Fruit fly (Drosophila melanogaster) whole organism, embryonic: ENCODE data around the gene CG14082.

Source experiments
- Antp ChIP-seq: fragments of 200-800 bp; sonication (Bioruptor generic); optimal IDR thresholded peaks from 3 replicates; lab custom pipeline; 2016; ENCODE audit warnings: missing biosample characterization, missing genetic modification characterization
- C15 ChIP-seq: fragments of 200-800 bp; sonication (Bioruptor generic); IDR thresholded peaks from 3 replicates; pipeline ENCODE4 v1.3.6; 2022; ENCODE audit warnings: missing biosample characterization, missing genetic modification characterization
- CG10147 ChIP-seq: fragments of 200-800 bp; sonication (Bioruptor generic); optimal IDR thresholded peaks from 2 replicates; lab custom pipeline; 2019; ENCODE audit warnings: missing biosample characterization, mild to moderate bottlenecking, missing genetic modification characterization, moderate library complexity
- CG10209 ChIP-seq: fragments of 200-800 bp; sonication (Bioruptor generic); optimal IDR thresholded peaks from 3 replicates; lab custom pipeline; 2017; ENCODE audit warnings: missing biosample characterization, mild to moderate bottlenecking, missing genetic modification characterization, missing genetic modification reagents
- CG11085 ChIP-seq: fragments of 200-800 bp; sonication (Bioruptor generic); IDR thresholded peaks from 2 replicates; pipeline ENCODE4 v1.3.6; 2022; ENCODE audit warnings: missing biosample characterization, missing genetic modification characterization
- CG11398 ChIP-seq: fragments of 200-800 bp; sonication (Bioruptor generic); optimal IDR thresholded peaks from 2 replicates; lab custom pipeline; 2016; ENCODE audit warnings: missing biosample characterization, missing genetic modification characterization
- CG11696 ChIP-seq: fragments of 200-800 bp; sonication (Bioruptor generic); IDR thresholded peaks from 2 replicates; pipeline ENCODE4 v1.3.6; 2022; ENCODE audit warnings: missing biosample characterization, missing genetic modification characterization
- CG12659 ChIP-seq: fragments of 200-800 bp; sonication (Bioruptor generic); optimal IDR thresholded peaks from 3 replicates; lab custom pipeline; 2017; ENCODE audit warnings: mild to moderate bottlenecking, missing biosample characterization, missing genetic modification reagents, missing genetic modification characterization
- CG14965 ChIP-seq: fragments of 200-800 bp; sonication (Bioruptor generic); optimal IDR thresholded peaks from 2 replicates; lab custom pipeline; 2016; ENCODE audit warnings: missing biosample characterization, missing genetic modification characterization, borderline replicate concordance
- CG15011 ChIP-seq: fragments of 200-800 bp; sonication (Bioruptor generic); optimal IDR thresholded peaks from 3 replicates; lab custom pipeline; 2018; ENCODE audit warnings: missing biosample characterization, mild to moderate bottlenecking, missing genetic modification characterization
- CG1602 ChIP-seq: fragments of 200-800 bp; sonication (Bioruptor generic); optimal IDR thresholded peaks from 3 replicates; lab custom pipeline; 2016; ENCODE audit warnings: missing biosample characterization, missing genetic modification characterization
- CG1603 ChIP-seq: fragments of 200-800 bp; sonication (Bioruptor generic); optimal IDR thresholded peaks from 2 replicates; lab custom pipeline; 2019; ENCODE audit warnings: missing biosample characterization, mild to moderate bottlenecking, missing genetic modification characterization, moderate library complexity
- CG1792 ChIP-seq: fragments of 200-800 bp; sonication (Bioruptor generic); optimal IDR thresholded peaks from 2 replicates; lab custom pipeline; 2016; ENCODE audit warnings: missing biosample characterization, missing genetic modification characterization
- CG18011 ChIP-seq: fragments of 200-800 bp; sonication (Bioruptor generic); optimal IDR thresholded peaks from 2 replicates; lab custom pipeline; 2017; ENCODE audit warnings: missing biosample characterization, missing genetic modification characterization, mild to moderate bottlenecking, moderate library complexity, missing genotype
- CG18262 ChIP-seq: fragments of 200-800 bp; optimal IDR thresholded peaks from 3 replicates; lab custom pipeline; 2019; ENCODE audit warnings: missing biosample characterization, mild to moderate bottlenecking, missing genetic modification characterization, moderate library complexity
- CG31365 ChIP-seq: fragments of 200-800 bp; sonication (Bioruptor generic); optimal IDR thresholded peaks from 2 replicates; lab custom pipeline; 2018; ENCODE audit warnings: missing biosample characterization, mild to moderate bottlenecking, missing genetic modification characterization
- CG3847 ChIP-seq: fragments of 200-800 bp; sonication (Bioruptor generic); IDR thresholded peaks from 2 replicates; pipeline ENCODE4 v1.3.6; 2022; ENCODE audit warnings: missing biosample characterization, missing genetic modification characterization
- CG6254 ChIP-seq: fragments of 200-800 bp; sonication (Bioruptor generic); optimal IDR thresholded peaks from 3 replicates; lab custom pipeline; 2017; ENCODE audit warnings: mild to moderate bottlenecking, missing biosample characterization, missing genetic modification reagents, missing genetic modification characterization
- CG6791 ChIP-seq: fragments of 200-800 bp; sonication (Bioruptor generic); IDR thresholded peaks from 3 replicates; pipeline ENCODE4 v1.3.6; 2022; ENCODE audit warnings: missing biosample characterization, missing genetic modification characterization; ENCODE audit not compliant: partially characterized antibody
- CG9876 ChIP-seq: fragments of 200-800 bp; sonication (Bioruptor generic); optimal IDR thresholded peaks from 2 replicates; lab custom pipeline; 2016; ENCODE audit warnings: missing biosample characterization, missing genetic modification characterization
- CHES-1-like ChIP-seq: fragments of 200-800 bp; sonication (Bioruptor generic); optimal IDR thresholded peaks from 2 replicates; lab custom pipeline; 2016; ENCODE audit warnings: missing biosample characterization, missing genetic modification characterization
- CkIIα-i1 ChIP-seq: fragments of 200-800 bp; sonication (Bioruptor generic); IDR thresholded peaks from 2 replicates; pipeline ENCODE4 v1.3.6; 2022; ENCODE audit warnings: missing biosample characterization, missing genetic modification characterization
- Dek ChIP-seq: fragments of 200-800 bp; sonication (Bioruptor generic); optimal IDR thresholded peaks from 3 replicates; lab custom pipeline; 2019; ENCODE audit warnings: missing biosample characterization, mild to moderate bottlenecking, missing genetic modification characterization, moderate library complexity
- Dp ChIP-seq: fragments of 200-800 bp; sonication (Bioruptor generic); optimal IDR thresholded peaks from 2 replicates; lab custom pipeline; 2018; ENCODE audit warnings: missing biosample characterization, mild to moderate bottlenecking, missing genetic modification characterization, moderate library complexity
- Ets97D ChIP-seq: fragments of 200-800 bp; sonication (Bioruptor generic); optimal IDR thresholded peaks from 3 replicates; lab custom pipeline; 2016; ENCODE audit warnings: missing biosample characterization, missing genetic modification characterization
- Fer1 ChIP-seq: fragments of 200-800 bp; sonication (Bioruptor generic); optimal IDR thresholded peaks from 2 replicates; lab custom pipeline; 2017; ENCODE audit warnings: missing biosample characterization, mild to moderate bottlenecking, missing genetic modification characterization
- HLH3B ChIP-seq: fragments of 200-800 bp; sonication (Bioruptor generic); IDR thresholded peaks from 2 replicates; pipeline ENCODE4 v1.3.6; 2022; ENCODE audit warnings: missing biosample characterization, missing genetic modification characterization
- HLHmδ ChIP-seq: fragments of 200-800 bp; sonication (Bioruptor generic); optimal IDR thresholded peaks from 2 replicates; lab custom pipeline; 2018; ENCODE audit warnings: missing biosample characterization, mild to moderate bottlenecking, missing genetic modification characterization, moderate library complexity
- Mad ChIP-seq: fragments of 200-800 bp; sonication (Bioruptor generic); optimal IDR thresholded peaks from 2 replicates; lab custom pipeline; 2016; ENCODE audit warnings: missing biosample characterization, missing genetic modification characterization
- Myb ChIP-seq: fragments of 200-800 bp; sonication (Bioruptor generic); optimal IDR thresholded peaks from 2 replicates; lab custom pipeline; 2016; ENCODE audit warnings: missing biosample characterization, missing genetic modification characterization
- Nf-YB ChIP-seq: fragments of 200-800 bp; sonication (Bioruptor generic); optimal IDR thresholded peaks from 3 replicates; lab custom pipeline; 2019; ENCODE audit warnings: missing biosample characterization, mild to moderate bottlenecking, missing genetic modification characterization, moderate library complexity
- Nf-YC ChIP-seq: fragments of 200-800 bp; optimal IDR thresholded peaks from 3 replicates; lab custom pipeline; 2019; ENCODE audit warnings: missing biosample characterization, mild to moderate bottlenecking, missing genetic modification characterization, moderate library complexity
- Optix ChIP-seq: fragments of 200-800 bp; sonication (Bioruptor generic); IDR thresholded peaks from 3 replicates; pipeline ENCODE4 v1.3.6; 2022; ENCODE audit warnings: missing biosample characterization, missing genetic modification characterization
- Rfx ChIP-seq: fragments of 200-800 bp; sonication (Bioruptor generic); IDR thresholded peaks from 2 replicates; pipeline ENCODE4 v1.3.6; 2022; ENCODE audit warnings: missing biosample characterization, missing genetic modification characterization
- Sry-δ ChIP-seq: fragments of 200-800 bp; sonication (Bioruptor generic); optimal IDR thresholded peaks from 2 replicates; lab custom pipeline; 2016; ENCODE audit warnings: missing biosample characterization, missing genetic modification characterization
- crol ChIP-seq: fragments of 200-800 bp; sonication (Bioruptor generic); IDR thresholded peaks from 2 replicates; pipeline ENCODE4 v1.3.6; 2022; ENCODE audit warnings: missing biosample characterization, missing genetic modification characterization
- dati ChIP-seq: fragments of 200-800 bp; sonication (Bioruptor generic); IDR thresholded peaks from 2 replicates; pipeline ENCODE4 v1.3.6; 2022; ENCODE audit warnings: missing biosample characterization, missing genetic modification characterization
- eve ChIP-seq, 2 experiments: fragments of >200 bp; optimal IDR thresholded peaks; 2 replicates each; lab custom pipeline; 2017; ENCODE audit warnings: missing biosample characterization in 2 of 2, missing genetic modification characterization in 2 of 2
- fd3F ChIP-seq: fragments of 200-800 bp; sonication (Bioruptor generic); optimal IDR thresholded peaks from 2 replicates; lab custom pipeline; 2018; ENCODE audit warnings: missing biosample characterization, mild to moderate bottlenecking, missing genetic modification characterization, moderate library complexity
- grn ChIP-seq: fragments of 200-800 bp; sonication (Bioruptor generic); optimal IDR thresholded peaks from 3 replicates; lab custom pipeline; 2017; ENCODE audit warnings: missing biosample characterization, missing genetic modification characterization
- gt ChIP-seq: fragments of 200-800 bp; sonication (Bioruptor generic); IDR thresholded peaks from 2 replicates; pipeline ENCODE4 v1.3.6; 2022; ENCODE audit warnings: missing biosample characterization, missing genetic modification characterization
- hth ChIP-seq: fragments of >200 bp; optimal IDR thresholded peaks from 2 replicates; lab custom pipeline; 2017; ENCODE audit warnings: inconsistent platforms
- insv ChIP-seq, 2 experiments: fragments of 200-800 bp; sonication (Bioruptor generic); optimal IDR thresholded peaks; 3 replicates each; lab custom pipeline; 2016 to 2018; ENCODE audit warnings: missing biosample characterization in 2 of 2, missing genetic modification characterization in 2 of 2
- knrl ChIP-seq: fragments of 200-800 bp; sonication (Bioruptor generic); IDR thresholded peaks from 3 replicates; pipeline ENCODE4 v1.3.6; 2022; ENCODE audit warnings: missing biosample characterization, missing genetic modification characterization; ENCODE audit not compliant: partially characterized antibody
- nerfin-2 ChIP-seq: fragments of 200-800 bp; sonication (Bioruptor generic); IDR thresholded peaks from 2 replicates; pipeline ENCODE4 v1.3.6; 2022; ENCODE audit warnings: missing biosample characterization, missing genetic modification characterization; ENCODE audit not compliant: partially characterized antibody
- pum ChIP-seq: fragments of 200-800 bp; sonication (Bioruptor generic); optimal IDR thresholded peaks from 2 replicates; lab custom pipeline; 2016; ENCODE audit warnings: missing biosample characterization, missing genetic modification characterization
- ranshi ChIP-seq: fragments of 200-800 bp; sonication (Bioruptor generic); IDR thresholded peaks from 2 replicates; pipeline ENCODE4 v1.3.6; 2022; ENCODE audit warnings: missing biosample characterization, missing genetic modification characterization
- row ChIP-seq: fragments of 200-800 bp; sonication (Bioruptor generic); IDR thresholded peaks from 3 replicates; pipeline ENCODE4 v1.3.6; 2022; ENCODE audit warnings: missing biosample characterization, missing genetic modification characterization
- salm ChIP-seq: fragments of 200-800 bp; sonication (Bioruptor generic); optimal IDR thresholded peaks from 2 replicates; lab custom pipeline; 2018; ENCODE audit warnings: missing biosample characterization, mild to moderate bottlenecking, missing genetic modification characterization
- sug ChIP-seq: fragments of 200-800 bp; optimal IDR thresholded peaks from 2 replicates; lab custom pipeline; 2019; ENCODE audit warnings: missing biosample characterization, mild to moderate bottlenecking, missing genetic modification characterization, moderate library complexity
- vvl ChIP-seq: fragments of 200-800 bp; sonication (Bioruptor generic); IDR thresholded peaks from 2 replicates; pipeline ENCODE4 v1.3.6; 2022; ENCODE audit warnings: missing biosample characterization, missing genetic modification characterization

CG14082 gene

dm6 chr3L:19097665-19098082, 41.1 kb downstream of the CG14082 start, which contains the start of the genes Naxd and CG14079 (continued):
- TF ChIP-seq vvl (GFP tag; lab: Robert Waterston, UW) (no peak; the same call in 1 of the 2 replicates), CG1603 (tag; lab: Kevin White, UChicago) (peak; percentile 8), CG14965 (no peak), Antp (GFP tag; lab: Kevin White, UChicago) (peak; percentile 41), fd3F (peak; percentile 67), Sry-δ (peak; percentile 63), CG18262 (peak; percentile 63), Fer1 (GFP tag; lab: Kevin White, UChicago) (peak; percentile 35), CG11085 (GFP tag; lab: Robert Waterston, UW) (no peak), ranshi (GFP tag; lab: Robert Waterston, UW) (peak; percentile 59; the same call in 1 of the 2 replicates), grn (no peak), CHES-1-like (GFP tag; lab: Kevin White, UChicago) (peak; percentile 24), HLH3B (peak; percentile 52; the same call in 1 of the 2 replicates), CG3847 (GFP tag; lab: Robert Waterston, UW) (peak; percentile 67), Rfx (GFP tag; lab: Robert Waterston, UW) (peak; percentile 62; the same call in 1 of the 2 replicates), CG6254 (GFP tag; lab: Kevin White, UChicago) (no peak), row (GFP tag; lab: Robert Waterston, UW) (peak; percentile 92), CG12659 (GFP tag; lab: Kevin White, UChicago) (peak; percentile 74), eve (GFP tag; optimal IDR thresholded peaks at IDR 0.05; lab: Kevin White, UChicago) (no peak), Mad (GFP tag; lab: Kevin White, UChicago) (peak; percentile 7), salm (tag; lab: Kevin White, UChicago) (peak; percentile 33), CG11696 (GFP tag; lab: Robert Waterston, UW) (no peak), CG31365 (tag; lab: Kevin White, UChicago) (no peak), insv (GFP tag; optimal IDR thresholded peaks at IDR 0.05; lab: Kevin White, UChicago) (no peak), Ets97D (GFP tag; lab: Kevin White, UChicago) (peak; percentile 22), HLHmδ (GFP tag; lab: Kevin White, UChicago) (no peak), CG1602 (peak; percentile 71), CkIIα-i1 (GFP tag; lab: Robert Waterston, UW) (no peak), CG10209 (GFP tag; lab: Kevin White, UChicago) (peak; percentile 67), pum (GFP tag; lab: Kevin White, UChicago) (peak; percentile 45), crol (GFP tag; lab: Robert Waterston, UW) (no peak), gt (GFP tag; lab: Robert Waterston, UW) (0 out of 2 replicates have a peak, but pooled peaks have one; percentile 10), hth (lab: Kevin White, UChicago) (no peak), C15 (no peak), Dp (GFP tag; lab: Kevin White, UChicago) (peak; percentile 45), CG15011 (GFP tag; lab: Kevin White, UChicago) (no peak), CG11398 (GFP tag; lab: Kevin White, UChicago) (no peak), sug (tag; lab: Kevin White, UChicago) (peak; percentile 64), Optix (no peak), Myb (GFP tag; lab: Kevin White, UChicago) (peak; percentile 52), CG6791 (no peak), Dek (tag; lab: Kevin White, UChicago) (peak; percentile 64), Nf-YC (tag; lab: Kevin White, UChicago) (no peak), CG9876 (GFP tag; lab: Kevin White, UChicago) (no peak), nerfin-2 (no peak), CG18011 (GFP tag; lab: Kevin White, UChicago) (peak; percentile 28), dati (GFP tag; lab: Robert Waterston, UW) (no peak), Nf-YB (GFP tag; lab: Kevin White, UChicago) (peak; percentile 47), CG10147 (GFP tag; lab: Kevin White, UChicago) (no peak), knrl (peak; percentile 43; the same call in 1 of the 3 replicates), CG1792 (GFP tag; lab: Kevin White, UChicago) (no peak)
